Fruit fly (Drosophila melanogaster) whole organism, embryonic: ENCODE results near the gene Rpt5.
A peak's percentile ranks its signal among the peaks of the same experiment; 100 is the strongest.

Experiments
- Antp ChIP-seq: fragments of 200-800 bp; sonication (Bioruptor generic); optimal IDR thresholded peaks from 3 replicates; lab custom pipeline; 2016; ENCODE audit warnings: missing biosample characterization, missing genetic modification characterization
- Bdp1 ChIP-seq: fragments of 200-800 bp; sonication (Bioruptor generic); optimal IDR thresholded peaks from 3 replicates; lab custom pipeline; 2016; ENCODE audit warnings: missing biosample characterization, missing genetic modification characterization
- CG10209 ChIP-seq: fragments of 200-800 bp; sonication (Bioruptor generic); optimal IDR thresholded peaks from 3 replicates; lab custom pipeline; 2017; ENCODE audit warnings: missing biosample characterization, mild to moderate bottlenecking, missing genetic modification characterization, missing genetic modification reagents
- CG10321 ChIP-seq: fragments of 200-800 bp; sonication (Bioruptor generic); IDR thresholded peaks from 2 replicates; pipeline ENCODE4 v1.3.6; 2022; ENCODE audit warnings: missing biosample characterization, missing genetic modification characterization
- CG10959 ChIP-seq: fragments of 200-800 bp; sonication (Bioruptor generic); IDR thresholded peaks from 2 replicates; pipeline ENCODE4 v1.3.6; 2022; ENCODE audit warnings: missing biosample characterization, missing genetic modification characterization
- CG11723 ChIP-seq: fragments of 200-800 bp; sonication (Bioruptor generic); optimal IDR thresholded peaks from 2 replicates; lab custom pipeline; 2017; ENCODE audit warnings: missing biosample characterization, mild to moderate bottlenecking, missing genetic modification characterization
- CG12942 ChIP-seq: fragments of 200-800 bp; sonication (Bioruptor generic); optimal IDR thresholded peaks from 3 replicates; lab custom pipeline; 2016; ENCODE audit warnings: missing biosample characterization, missing genetic modification characterization
- CG13123 ChIP-seq: fragments of 200-800 bp; sonication (Bioruptor generic); optimal IDR thresholded peaks from 2 replicates; lab custom pipeline; 2016; ENCODE audit warnings: missing biosample characterization, missing genetic modification characterization
- CG13424 ChIP-seq: fragments of 200-800 bp; sonication (Bioruptor generic); optimal IDR thresholded peaks from 2 replicates; lab custom pipeline; 2019; ENCODE audit warnings: missing biosample characterization, mild to moderate bottlenecking, missing genetic modification characterization, moderate library complexity
- CG13624 ChIP-seq: fragments of 200-800 bp; sonication (Bioruptor generic); optimal IDR thresholded peaks from 2 replicates; lab custom pipeline; 2016; ENCODE audit warnings: missing biosample characterization, missing genetic modification characterization
- CG3847 ChIP-seq: fragments of 200-800 bp; sonication (Bioruptor generic); IDR thresholded peaks from 2 replicates; pipeline ENCODE4 v1.3.6; 2022; ENCODE audit warnings: missing biosample characterization, missing genetic modification characterization
- CG4707 ChIP-seq: fragments of 200-800 bp; sonication (Bioruptor generic); optimal IDR thresholded peaks from 2 replicates; lab custom pipeline; 2018; ENCODE audit warnings: missing biosample characterization, mild to moderate bottlenecking, missing genetic modification characterization, moderate library complexity
- CG4854 ChIP-seq: fragments of 200-800 bp; sonication (Bioruptor generic); optimal IDR thresholded peaks from 2 replicates; lab custom pipeline; 2016; ENCODE audit warnings: missing biosample characterization, missing genetic modification characterization, inconsistent platforms
- CG5180 ChIP-seq: fragments of 200-800 bp; sonication (Bioruptor generic); optimal IDR thresholded peaks from 3 replicates; lab custom pipeline; 2017; ENCODE audit warnings: missing biosample characterization, missing genetic modification characterization, mild to moderate bottlenecking, moderate library complexity, missing genetic modification reagents
- CG7372 ChIP-seq: fragments of 200-800 bp; sonication (Bioruptor generic); IDR thresholded peaks from 2 replicates; pipeline ENCODE4 v1.3.6; 2022; ENCODE audit warnings: missing biosample characterization, missing genetic modification characterization
- CG7786 ChIP-seq: fragments of 200-800 bp; sonication (Bioruptor generic); optimal IDR thresholded peaks from 2 replicates; lab custom pipeline; 2016; ENCODE audit warnings: missing biosample characterization, missing genetic modification characterization
- CG9609 ChIP-seq: fragments of 200-800 bp; sonication (Bioruptor generic); optimal IDR thresholded peaks from 3 replicates; lab custom pipeline; 2016; ENCODE audit warnings: missing biosample characterization, missing genetic modification characterization
- CG9727 ChIP-seq: fragments of 200-800 bp; sonication (Bioruptor generic); optimal IDR thresholded peaks from 3 replicates; lab custom pipeline; 2017; ENCODE audit warnings: missing biosample characterization, mild to moderate bottlenecking, missing genetic modification characterization
- CkIIα-i1 ChIP-seq: fragments of 200-800 bp; sonication (Bioruptor generic); IDR thresholded peaks from 2 replicates; pipeline ENCODE4 v1.3.6; 2022; ENCODE audit warnings: missing biosample characterization, missing genetic modification characterization
- Dbx ChIP-seq: fragments of 200-800 bp; sonication (Bioruptor generic); IDR thresholded peaks from 3 replicates; pipeline ENCODE4 v1.3.6; 2022; ENCODE audit warnings: missing biosample characterization, missing genetic modification characterization
- Doc2 ChIP-seq: fragments of 200-800 bp; sonication (Bioruptor generic); IDR thresholded peaks from 2 replicates; pipeline ENCODE4 v1.3.6; 2022; ENCODE audit warnings: missing biosample characterization, missing genetic modification characterization
- E2f2 ChIP-seq: fragments of 200-800 bp; sonication (Bioruptor generic); IDR thresholded peaks from 2 replicates; pipeline ENCODE4 v1.3.6; 2022; ENCODE audit warnings: missing biosample characterization, missing genetic modification characterization
- HHEX ChIP-seq: fragments of 200-800 bp; sonication (Bioruptor generic); optimal IDR thresholded peaks from 3 replicates; lab custom pipeline; 2017; ENCODE audit warnings: missing biosample characterization, mild to moderate bottlenecking, missing genetic modification characterization, missing genetic modification reagents
- Hey ChIP-seq: fragments of 200-800 bp; sonication (Bioruptor generic); optimal IDR thresholded peaks from 3 replicates; lab custom pipeline; 2018; ENCODE audit warnings: missing biosample characterization, mild to moderate bottlenecking, missing genetic modification characterization
- Hr78 ChIP-seq, 2 experiments: fragments of 200-800 bp in 1 of 2; fragments of >200 bp in 1 of 2; sonication (Bioruptor generic) in 1 of 2; optimal IDR thresholded peaks; 2 replicates each; lab custom pipeline; 2017 to 2019; ENCODE audit warnings: missing biosample characterization in 2 of 2, missing genetic modification characterization in 2 of 2, mild to moderate bottlenecking in 1 of 2, moderate library complexity in 1 of 2
- Lhr ChIP-seq: fragments of 200-800 bp; sonication (Bioruptor generic); optimal IDR thresholded peaks from 3 replicates; lab custom pipeline; 2017; ENCODE audit warnings: mild to moderate bottlenecking, missing biosample characterization, missing genetic modification reagents, missing genetic modification characterization
- NFAT ChIP-seq: fragments of 200-800 bp; sonication (Bioruptor generic); IDR thresholded peaks from 2 replicates; pipeline ENCODE4 v1.3.6; 2022; ENCODE audit warnings: missing biosample characterization, missing genetic modification characterization
- Nf-YB ChIP-seq: fragments of 200-800 bp; sonication (Bioruptor generic); optimal IDR thresholded peaks from 3 replicates; lab custom pipeline; 2019; ENCODE audit warnings: missing biosample characterization, mild to moderate bottlenecking, missing genetic modification characterization, moderate library complexity
- Sry-δ ChIP-seq: fragments of 200-800 bp; sonication (Bioruptor generic); optimal IDR thresholded peaks from 2 replicates; lab custom pipeline; 2016; ENCODE audit warnings: missing biosample characterization, missing genetic modification characterization
- Taf1 ChIP-seq: fragments of 200-800 bp; sonication (Bioruptor generic); IDR thresholded peaks from 2 replicates; pipeline ENCODE4 v1.3.6; 2022; ENCODE audit warnings: missing biosample characterization, missing genetic modification characterization
- chn ChIP-seq: fragments of 200-800 bp; sonication (Bioruptor generic); optimal IDR thresholded peaks from 2 replicates; lab custom pipeline; 2016; ENCODE audit warnings: missing biosample characterization, missing genetic modification characterization
- croc ChIP-seq: fragments of 200-800 bp; sonication (Bioruptor generic); conservative IDR thresholded peaks from 3 replicates; pipeline ENCODE4 v1.3.6; 2022; ENCODE audit warnings: missing biosample characterization, missing genetic modification characterization
- dmrt11E ChIP-seq: fragments of 200-800 bp; sonication (Bioruptor generic); optimal IDR thresholded peaks from 3 replicates; lab custom pipeline; 2018; ENCODE audit warnings: missing biosample characterization, mild to moderate bottlenecking, missing genetic modification characterization, moderate library complexity
- dysf ChIP-seq: fragments of 200-800 bp; sonication (Bioruptor generic); IDR thresholded peaks from 3 replicates; pipeline ENCODE4 v1.3.6; 2022; ENCODE audit warnings: missing biosample characterization, missing genetic modification characterization
- eve ChIP-seq, 2 experiments: fragments of >200 bp; optimal IDR thresholded peaks; 2 replicates each; lab custom pipeline; 2017; ENCODE audit warnings: missing biosample characterization in 2 of 2, missing genetic modification characterization in 2 of 2
- eyg ChIP-seq: fragments of 200-800 bp; sonication (Bioruptor generic); optimal IDR thresholded peaks from 3 replicates; lab custom pipeline; 2016; ENCODE audit warnings: missing biosample characterization, missing genetic modification characterization
- fd96Cb ChIP-seq: fragments of 200-800 bp; sonication (Bioruptor generic); optimal IDR thresholded peaks from 2 replicates; lab custom pipeline; 2018; ENCODE audit warnings: missing biosample characterization, mild to moderate bottlenecking, missing genetic modification characterization, moderate library complexity
- lab ChIP-seq: fragments of 200-800 bp; sonication (Bioruptor generic); optimal IDR thresholded peaks from 3 replicates; lab custom pipeline; 2017; ENCODE audit warnings: missing biosample characterization, missing genetic modification characterization, mild to moderate bottlenecking, moderate library complexity, missing genetic modification reagents
- lmd ChIP-seq: fragments of 200-800 bp; sonication (Bioruptor generic); IDR thresholded peaks from 2 replicates; pipeline ENCODE4 v1.3.6; 2022; ENCODE audit warnings: missing biosample characterization, missing genetic modification characterization
- luna ChIP-seq: fragments of 200-800 bp; sonication (Bioruptor generic); optimal IDR thresholded peaks from 2 replicates; lab custom pipeline; 2016; ENCODE audit warnings: missing biosample characterization, missing genetic modification characterization
- maf-S ChIP-seq: fragments of 200-800 bp; sonication (Bioruptor generic); optimal IDR thresholded peaks from 2 replicates; lab custom pipeline; 2016; ENCODE audit warnings: missing biosample characterization, missing genetic modification characterization
- mam ChIP-seq: fragments of 200-800 bp; sonication (Bioruptor generic); optimal IDR thresholded peaks from 3 replicates; lab custom pipeline; 2016; ENCODE audit warnings: missing biosample characterization, missing genetic modification characterization
- nom ChIP-seq: fragments of 200-800 bp; sonication (Bioruptor generic); optimal IDR thresholded peaks from 2 replicates; lab custom pipeline; 2017; ENCODE audit warnings: missing biosample characterization, missing genetic modification characterization, mild to moderate bottlenecking, moderate library complexity, missing genetic modification reagents
- pho ChIP-seq: fragments of 200-800 bp; sonication (Bioruptor generic); optimal IDR thresholded peaks from 2 replicates; lab custom pipeline; 2016; ENCODE audit warnings: missing biosample characterization, missing genetic modification characterization
- salm ChIP-seq: fragments of 200-800 bp; sonication (Bioruptor generic); optimal IDR thresholded peaks from 2 replicates; lab custom pipeline; 2018; ENCODE audit warnings: missing biosample characterization, mild to moderate bottlenecking, missing genetic modification characterization
- sens-2 ChIP-seq: fragments of 200-800 bp; sonication (Bioruptor generic); IDR thresholded peaks from 2 replicates; pipeline ENCODE4 v1.3.6; 2022; ENCODE audit warnings: missing biosample characterization, missing genetic modification characterization
- sug ChIP-seq: fragments of 200-800 bp; optimal IDR thresholded peaks from 2 replicates; lab custom pipeline; 2019; ENCODE audit warnings: missing biosample characterization, mild to moderate bottlenecking, missing genetic modification characterization, moderate library complexity
- zen ChIP-seq: fragments of 200-800 bp; sonication (Bioruptor generic); optimal IDR thresholded peaks from 3 replicates; lab custom pipeline; 2018; ENCODE audit warnings: missing biosample characterization, mild to moderate bottlenecking, missing genetic modification characterization, moderate library complexity
- zen2 ChIP-seq: fragments of 200-800 bp; sonication (Bioruptor generic); IDR thresholded peaks from 3 replicates; pipeline ENCODE4 v1.3.6; 2022; ENCODE audit warnings: missing biosample characterization, missing genetic modification characterization; ENCODE audit not compliant: partially characterized antibody
- zfh2 ChIP-seq: fragments of 200-800 bp; sonication (Bioruptor generic); optimal IDR thresholded peaks from 2 replicates; lab custom pipeline; 2016; ENCODE audit warnings: missing biosample characterization, missing genetic modification characterization

Gene Rpt5

dm6 chr3R:23723381-23724034 lies 29.2 kb upstream of the Rpt5 start (continued):
- TF ChIP-seq zfh2 (GFP tag; lab: Kevin White, UChicago) (no peak), HHEX (GFP tag; lab: Kevin White, UChicago) (peak; percentile 84), Hr78 (GFP tag; optimal IDR thresholded peaks at IDR 0.05; lab: Kevin White, UChicago) (no peak), Nf-YB (GFP tag; lab: Kevin White, UChicago) (no peak), croc (GFP tag; lab: Robert Waterston, UW) (no peak; the same call in 2 of the 3 replicates), CG7372 (GFP tag; lab: Robert Waterston, UW) (no peak), CkIIα-i1 (GFP tag; lab: Robert Waterston, UW) (no peak; the same call in 1 of the 2 replicates), Lhr (no peak), mam (no peak), CG13624 (no peak), dysf (GFP tag; lab: Robert Waterston, UW) (peak; percentile 42; the same call in 1 of the 3 replicates), eyg (GFP tag; lab: Kevin White, UChicago) (peak; percentile 75), CG4854 (peak; percentile 37), lmd (GFP tag; lab: Robert Waterston, UW) (peak; percentile 30; the same call in 1 of the 2 replicates), CG9727 (GFP tag; lab: Kevin White, UChicago) (peak; percentile 43), Taf1 (peak; percentile 15; the same call in 1 of the 2 replicates), E2f2 (peak; percentile 36; the same call in 1 of the 2 replicates), zen (tag; lab: Kevin White, UChicago) (no peak), fd96Cb (tag; lab: Kevin White, UChicago) (peak; percentile 3), CG11723 (peak; percentile 51), CG4707 (GFP tag; lab: Kevin White, UChicago) (peak; percentile 59), CG9609 (GFP tag; lab: Kevin White, UChicago) (no peak), nom (GFP tag; lab: Kevin White, UChicago) (peak; percentile 54), lab (peak; percentile 56), CG3847 (GFP tag; lab: Robert Waterston, UW) (no peak), sens-2 (GFP tag; lab: Robert Waterston, UW) (no peak), CG10959 (GFP tag; lab: Robert Waterston, UW) (peak; percentile 16; the same call in 1 of the 2 replicates), dmrt11E (no peak), zen2 (GFP tag; lab: Robert Waterston, UW) (no peak), CG10321 (GFP tag; lab: Robert Waterston, UW) (peak; percentile 51), Doc2 (GFP tag; lab: Robert Waterston, UW) (no peak), CG7786 (no peak), CG10209 (GFP tag; lab: Kevin White, UChicago) (peak; percentile 31), CG5180 (GFP tag; lab: Kevin White, UChicago) (peak; percentile 78), Hey (peak; percentile 47), sug (tag; lab: Kevin White, UChicago) (peak; percentile 17), luna (GFP tag; lab: Kevin White, UChicago) (no peak), eve (GFP tag; optimal IDR thresholded peaks at IDR 0.05; lab: Kevin White, UChicago) (peak in 1 of 2 experiments; percentile 85), NFAT (GFP tag; lab: Robert Waterston, UW) (no peak), CG13123 (GFP tag; lab: Kevin White, UChicago) (peak; percentile 48), Dbx (GFP tag; lab: Robert Waterston, UW) (peak; percentile 78; the same call in 2 of the 3 replicates), chn (GFP tag; lab: Kevin White, UChicago) (no peak), CG12942 (no peak), CG13424 (peak; percentile 27), pho (no peak), maf-S (GFP tag; lab: Kevin White, UChicago) (no peak), Antp (GFP tag; lab: Kevin White, UChicago) (no peak), Bdp1 (GFP tag; lab: Kevin White, UChicago) (peak; percentile 20), salm (tag; lab: Kevin White, UChicago) (no peak), Sry-δ (GFP tag; lab: Kevin White, UChicago) (no peak)
